Worm (Caenorhabditis elegans) whole organism, L3 larva: Measurements from ENCODE around the gene Y53F4B.20.

Source experiments
- ama-1 ChIP-seq: fragments of 150-350 bp; optimal IDR thresholded peaks from 2 replicates; lab custom pipeline; 2018
- ceh-28 ChIP-seq: fragments of 150-350 bp; optimal IDR thresholded peaks from 2 replicates; lab custom pipeline; 2014; ENCODE audit warnings: missing biosample characterization, missing genetic modification reagents, missing genetic modification characterization
- elt-1 ChIP-seq: fragments of 150-350 bp; optimal IDR thresholded peaks from 2 replicates; lab custom pipeline; 2014; ENCODE audit warnings: missing biosample characterization, missing genetic modification characterization
- elt-3 ChIP-seq, 3 experiments: fragments of 150-350 bp in 1 of 3; sonication (generic microtip) in 2 of 3; optimal IDR thresholded peaks; 2 replicates in 2 of 3; 4 replicates in 1 of 3; lab custom pipeline; 2014 to 2017; ENCODE audit warnings: missing biosample characterization in 3 of 3, missing genetic modification characterization in 3 of 3
- fos-1 ChIP-seq: fragments of 150-350 bp; optimal IDR thresholded peaks from 2 replicates; lab custom pipeline; 2014; ENCODE audit warnings: missing biosample characterization, missing genetic modification characterization
- nhr-12 ChIP-seq: fragments of 150-350 bp; optimal IDR thresholded peaks from 2 replicates; lab custom pipeline; 2014; ENCODE audit warnings: missing biosample characterization, missing genetic modification characterization
- nhr-25 ChIP-seq: sonication (generic microtip); optimal IDR thresholded peaks from 2 replicates; lab custom pipeline; 2017; ENCODE audit warnings: missing biosample characterization, missing genetic modification characterization
- nhr-76 ChIP-seq: fragments of 150-350 bp; sonication (generic microtip); optimal IDR thresholded peaks from 5 replicates; lab custom pipeline; 2014; ENCODE audit warnings: missing biosample characterization, missing genetic modification characterization
- unc-62 ChIP-seq: fragments of 150-350 bp; sonication (generic microtip); optimal IDR thresholded peaks from 4 replicates; lab custom pipeline; 2014; ENCODE audit warnings: missing biosample characterization, missing genetic modification reagents, missing genetic modification characterization

DNA sequence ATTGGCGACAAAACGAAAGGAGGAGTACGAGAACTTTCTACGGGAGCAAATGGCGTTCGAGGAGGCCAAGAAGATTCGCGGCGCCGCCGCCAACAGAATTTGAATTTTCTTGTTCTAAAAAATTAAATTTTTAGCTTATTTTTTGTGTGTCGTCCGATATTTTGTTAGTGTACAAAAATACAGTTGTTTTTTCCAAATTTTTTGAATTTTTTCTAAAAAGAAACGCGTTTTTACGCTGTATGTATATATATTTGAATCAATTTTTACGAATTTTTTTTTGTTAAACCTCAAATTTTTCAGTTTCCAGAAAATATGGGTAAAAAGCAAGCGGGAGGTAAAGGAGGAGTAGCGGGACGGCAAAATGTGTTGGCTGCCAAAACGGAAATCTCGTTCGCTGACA, 45.2 kb upstream of the Y53F4B.20 start, which contains the start of gene trip-4:
- TF ChIP-seq ama-1 (lab: Kevin White, UChicago) (no peak), unc-62 (GFP tag; lab: Kevin White, UChicago) (no peak), elt-3 (tag; optimal IDR thresholded peaks at IDR 0.05; lab: Kevin White, UChicago) (no peak), ceh-28 (tag; lab: Kevin White, UChicago) (no peak), nhr-76 (no peak), elt-1 (no peak), nhr-12 (tag; lab: Kevin White, UChicago) (no peak), fos-1 (tag; lab: Kevin White, UChicago) (no peak), nhr-25 (tag; lab: Kevin White, UChicago) (no peak)
